Worm (Caenorhabditis elegans) whole organism, L4 larva: ENCODE measurements around the gene Y57G11C.22.

Experiments used
- F49E8.2 ChIP-seq: sonication (generic microtip); optimal IDR thresholded peaks from 2 replicates; lab custom pipeline; 2016; ENCODE audit warnings: missing compliant biosample characterization, mild to moderate bottlenecking, missing genetic modification characterization, borderline replicate concordance
- Y48G9A.11 ChIP-seq: fragments of 200-800 bp; sonication (Bioruptor generic); IDR thresholded peaks from 2 replicates; pipeline ENCODE4 v1.3.6; 2022; ENCODE audit warnings: missing genetic modification reagents, missing genetic modification characterization, missing compliant biosample characterization
- Y75B8A.6 ChIP-seq: fragments of 200-800 bp; sonication (Bioruptor generic); IDR thresholded peaks from 2 replicates; pipeline ENCODE4 v1.3.6; 2022; ENCODE audit warnings: missing genetic modification reagents, missing genetic modification characterization, missing compliant biosample characterization
- ces-1 ChIP-seq: fragments of 150-350 bp; sonication (generic microtip); optimal IDR thresholded peaks from 4 replicates; lab custom pipeline; 2014; ENCODE audit warnings: missing biosample characterization, missing genetic modification reagents, missing genetic modification characterization
- jun-1 ChIP-seq: fragments of 150-350 bp; optimal IDR thresholded peaks from 2 replicates; lab custom pipeline; 2014; ENCODE audit warnings: missing biosample characterization, missing genetic modification reagents, missing genetic modification characterization
- mxl-2 ChIP-seq: fragments of 200-800 bp; sonication (Bioruptor generic); conservative IDR thresholded peaks from 2 replicates; pipeline ENCODE4 v1.3.6; 2022; ENCODE audit warnings: missing genetic modification reagents, missing genetic modification characterization, missing compliant biosample characterization
- nhr-237 ChIP-seq: sonication (generic microtip); optimal IDR thresholded peaks from 2 replicates; lab custom pipeline; 2017; ENCODE audit warnings: missing biosample characterization, missing genetic modification characterization
- nhr-25 ChIP-seq: sonication (generic microtip); optimal IDR thresholded peaks from 2 replicates; lab custom pipeline; 2017; ENCODE audit warnings: missing genetic modification characterization, mild to moderate bottlenecking, missing compliant biosample characterization, antibody characterized with exemption, moderate library complexity, borderline replicate concordance; ENCODE audit not compliant: insufficient read depth
- nhr-76 ChIP-seq: fragments of 150-350 bp; optimal IDR thresholded peaks from 2 replicates; lab custom pipeline; 2014; ENCODE audit warnings: missing biosample characterization, missing genetic modification characterization
- nhr-77 ChIP-seq: fragments of 150-350 bp; optimal IDR thresholded peaks from 2 replicates; lab custom pipeline; 2014; ENCODE audit warnings: missing biosample characterization, missing genetic modification characterization
- pha-4 ChIP-seq, 2 experiments: fragments of 150-350 bp in 1 of 2; fragments of 200-800 bp in 1 of 2; sonication (Bioruptor generic) in 1 of 2; IDR thresholded peaks in 1 of 2; optimal IDR thresholded peaks in 1 of 2; 2 replicates each; pipeline versions ENCODE4 v1.3.6 to Lab custom; 2014 to 2022; ENCODE audit warnings: missing genetic modification characterization in 2 of 2, missing genetic modification reagents in 2 of 2, missing biosample characterization in 1 of 2, missing compliant biosample characterization in 1 of 2
- snpc-4 ChIP-seq: fragments of 150-350 bp; optimal IDR thresholded peaks from 2 replicates; lab custom pipeline; 2014; ENCODE audit warnings: missing biosample characterization, missing genetic modification characterization
- spr-1 ChIP-seq: sonication (generic microtip); optimal IDR thresholded peaks from 2 replicates; lab custom pipeline; 2016; ENCODE audit warnings: mild to moderate bottlenecking, missing genetic modification characterization, missing compliant biosample characterization
- unc-39 ChIP-seq: sonication (generic microtip); optimal IDR thresholded peaks from 2 replicates; lab custom pipeline; 2017; ENCODE audit warnings: missing biosample characterization, missing genetic modification characterization

DNA sequence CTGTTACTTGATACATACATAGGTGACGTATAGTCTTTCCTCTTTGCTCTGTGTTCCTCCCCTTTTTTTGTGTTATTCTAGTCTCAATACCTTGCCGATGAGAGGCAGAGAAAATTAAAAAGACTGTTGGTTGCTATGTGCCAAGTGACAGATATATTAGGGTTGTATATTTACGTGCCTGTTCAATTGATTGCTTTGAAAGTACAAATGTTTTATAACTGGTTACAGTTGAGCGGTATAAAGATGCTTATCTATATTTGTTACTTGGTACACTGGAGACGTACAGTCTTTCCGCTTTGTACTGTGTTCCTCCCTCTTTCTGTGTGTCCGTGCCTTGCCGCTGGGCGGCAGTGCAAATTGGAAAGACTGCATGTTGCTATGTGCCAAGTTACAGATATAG is 66.2 kb downstream of the Y57G11C.22 start:
- TF ChIP-seq nhr-25 (tag; lab: Kevin White, UChicago): no peak
- TF ChIP-seq unc-39 (tag; lab: Kevin White, UChicago): no peak
- TF ChIP-seq nhr-237: no peak
- TF ChIP-seq pha-4 (GFP tag; IDR thresholded peaks at IDR 0.05; lab: Robert Waterston, UW): no peak
- TF ChIP-seq pha-4 (tag; optimal IDR thresholded peaks at IDR 0.05; lab: Kevin White, UChicago): no peak
- no peak for TF ChIP-seq F49E8.2 (tag; lab: Kevin White, UChicago)
- no peak for TF ChIP-seq ces-1 (GFP tag; lab: Kevin White, UChicago)
- TF ChIP-seq mxl-2 (GFP tag; lab: Robert Waterston, UW): no peak
- TF ChIP-seq Y48G9A.11 (GFP tag; lab: Robert Waterston, UW): no peak
- no peak for TF ChIP-seq spr-1 (tag; lab: Kevin White, UChicago)
- no peak for TF ChIP-seq nhr-77
- TF ChIP-seq Y75B8A.6 (GFP tag; lab: Robert Waterston, UW): no peak
- no peak for TF ChIP-seq jun-1 (tag; lab: Kevin White, UChicago)
- TF ChIP-seq nhr-76: no peak
- TF ChIP-seq snpc-4 (tag; lab: Kevin White, UChicago): no peak
